Worm (Caenorhabditis elegans): ENCODE results near the gene ctsa-4.2.

- no peak for TF ChIP-seq nfya-1 (tag; optimal IDR thresholded peaks at IDR 0.05; ENCODE audit: borderline replicate concordance, insufficient read depth)
- TF ChIP-seq attf-6 (GFP tag; IDR thresholded peaks at IDR 0.05) = no peak
- no peak for TF ChIP-seq F33H1.4 (GFP tag; IDR thresholded peaks at IDR 0.05)
Measured at ce11 chrIII:6603185-6603584, 9.1 kb upstream of the ctsa-4.2 start.
